Fruit fly (Drosophila melanogaster): ENCODE data around the gene CG31668.

DNA sequence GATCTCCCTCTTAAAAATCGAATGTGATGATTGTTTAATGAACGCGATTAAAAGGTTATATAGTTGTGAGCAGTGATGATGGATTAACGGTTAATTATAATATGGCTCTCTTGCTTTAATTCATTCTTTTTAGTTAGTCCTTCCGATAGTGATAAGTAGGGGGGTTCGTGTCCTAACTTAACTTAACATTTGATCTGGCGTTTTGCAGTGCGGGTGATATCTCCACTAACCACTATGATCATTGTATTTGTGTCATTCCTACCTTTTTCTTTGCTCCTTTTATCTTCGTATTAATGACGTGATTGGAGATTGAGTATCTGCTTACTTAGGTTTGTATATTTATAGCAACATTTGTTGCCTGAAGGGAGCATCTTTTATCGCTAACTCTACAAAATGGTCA lies 10.6 kb downstream of the CG31668 start:
- TF ChIP-seq h (optimal IDR thresholded peaks at IDR 0.05) (no peak), psq (optimal IDR thresholded peaks at IDR 0.05) (no peak), ttk (optimal IDR thresholded peaks at IDR 0.05) (no peak), Myc (optimal IDR thresholded peaks at IDR 0.05) (no peak)
